Fruit fly (Drosophila melanogaster) whole organism, embryonic: ENCODE measurements around the gene CG8142.

Experiments used
- Awh ChIP-seq: fragments of 200-800 bp; sonication (Bioruptor generic); IDR thresholded peaks from 2 replicates; pipeline ENCODE4, ENCODE4 v1.3.6; 2022; ENCODE audit warnings: missing biosample characterization, missing genetic modification characterization
- Blimp-1 ChIP-seq: fragments of 200-800 bp; sonication (Bioruptor generic); optimal IDR thresholded peaks from 3 replicates; lab custom pipeline; 2018; ENCODE audit warnings: missing biosample characterization, missing genetic modification characterization, mild to moderate bottlenecking, moderate library complexity, missing genetic modification reagents
- CG10979 ChIP-seq: fragments of 200-800 bp; sonication (Bioruptor generic); optimal IDR thresholded peaks from 2 replicates; lab custom pipeline; 2018; ENCODE audit warnings: missing biosample characterization, mild to moderate bottlenecking, missing genetic modification characterization, moderate library complexity
- CG1233 ChIP-seq: fragments of 200-800 bp; sonication (Bioruptor generic); optimal IDR thresholded peaks from 4 replicates; lab custom pipeline; 2018; ENCODE audit warnings: missing biosample characterization, mild to moderate bottlenecking, missing genetic modification characterization
- CG1529 ChIP-seq: fragments of 200-800 bp; sonication (Bioruptor generic); optimal IDR thresholded peaks from 3 replicates; lab custom pipeline; 2018; ENCODE audit warnings: missing biosample characterization, missing genetic modification characterization
- CG15479 ChIP-seq: fragments of 200-800 bp; sonication (Bioruptor generic); optimal IDR thresholded peaks from 3 replicates; lab custom pipeline; 2019; ENCODE audit warnings: missing biosample characterization, mild to moderate bottlenecking, missing genetic modification characterization, moderate library complexity
- CG1603 ChIP-seq: fragments of 200-800 bp; sonication (Bioruptor generic); optimal IDR thresholded peaks from 2 replicates; lab custom pipeline; 2019; ENCODE audit warnings: missing biosample characterization, mild to moderate bottlenecking, missing genetic modification characterization, moderate library complexity
- CG17385 ChIP-seq: fragments of 200-800 bp; sonication (Bioruptor generic); optimal IDR thresholded peaks from 3 replicates; lab custom pipeline; 2018; ENCODE audit warnings: missing biosample characterization, mild to moderate bottlenecking, missing genetic modification characterization
- CG2199 ChIP-seq: fragments of 200-800 bp; sonication (Bioruptor generic); IDR thresholded peaks from 3 replicates; pipeline ENCODE4 v1.3.6; 2022; ENCODE audit warnings: missing biosample characterization, missing genetic modification characterization
- CG2678 ChIP-seq: fragments of 200-800 bp; sonication (Bioruptor generic); optimal IDR thresholded peaks from 3 replicates; lab custom pipeline; 2019; ENCODE audit warnings: missing biosample characterization, mild to moderate bottlenecking, missing genetic modification characterization, moderate library complexity
- CG4707 ChIP-seq: fragments of 200-800 bp; sonication (Bioruptor generic); optimal IDR thresholded peaks from 2 replicates; lab custom pipeline; 2018; ENCODE audit warnings: missing biosample characterization, mild to moderate bottlenecking, missing genetic modification characterization, moderate library complexity
- CG4820 ChIP-seq: fragments of 200-800 bp; sonication (Bioruptor generic); optimal IDR thresholded peaks from 3 replicates; lab custom pipeline; 2016; ENCODE audit warnings: missing biosample characterization, missing genetic modification characterization
- CG8478 ChIP-seq: fragments of >200 bp; optimal IDR thresholded peaks from 2 replicates; lab custom pipeline; 2018
- CG9876 ChIP-seq: fragments of 200-800 bp; sonication (Bioruptor generic); optimal IDR thresholded peaks from 2 replicates; lab custom pipeline; 2016; ENCODE audit warnings: missing biosample characterization, missing genetic modification characterization
- Dad ChIP-seq: fragments of 200-800 bp; sonication (Bioruptor generic); optimal IDR thresholded peaks from 3 replicates; lab custom pipeline; 2016; ENCODE audit warnings: missing biosample characterization, missing genetic modification characterization
- Dll ChIP-seq: fragments of 200-800 bp; sonication (Bioruptor generic); IDR thresholded peaks from 4 replicates; pipeline ENCODE4 v1.3.6; 2022; ENCODE audit warnings: missing biosample characterization, missing genetic modification characterization; ENCODE audit not compliant: partially characterized antibody
- Dref ChIP-seq: fragments of 200-800 bp; sonication (Bioruptor generic); IDR thresholded peaks from 2 replicates; pipeline ENCODE4 v1.3.6; 2022; ENCODE audit warnings: missing biosample characterization, missing genetic modification characterization
- Ets65A ChIP-seq: fragments of 200-800 bp; sonication (Bioruptor generic); peaks from one replicate; lab custom pipeline; 2016; ENCODE audit warnings: missing biosample characterization, missing genetic modification characterization
- Fer2 ChIP-seq: fragments of 200-800 bp; sonication (Bioruptor generic); optimal IDR thresholded peaks from 2 replicates; lab custom pipeline; 2018; ENCODE audit warnings: missing biosample characterization, mild to moderate bottlenecking, missing genetic modification characterization, moderate library complexity
- Gug ChIP-seq: fragments of 200-800 bp; sonication (Bioruptor generic); IDR thresholded peaks from 4 replicates; pipeline ENCODE4 v1.3.6; 2022; ENCODE audit warnings: missing biosample characterization, missing genetic modification characterization
- Hr3 ChIP-seq: fragments of 200-800 bp; sonication (Bioruptor generic); optimal IDR thresholded peaks from 3 replicates; lab custom pipeline; 2016; ENCODE audit warnings: missing biosample characterization, missing genetic modification characterization
- Hr78 ChIP-seq, 2 experiments: fragments of 200-800 bp in 1 of 2; fragments of >200 bp in 1 of 2; sonication (Bioruptor generic) in 1 of 2; optimal IDR thresholded peaks; 2 replicates each; lab custom pipeline; 2017 to 2019; ENCODE audit warnings: missing biosample characterization in 2 of 2, missing genetic modification characterization in 2 of 2, mild to moderate bottlenecking in 1 of 2, moderate library complexity in 1 of 2
- Lpt ChIP-seq: fragments of >200 bp; optimal IDR thresholded peaks from 2 replicates; lab custom pipeline; 2018; ENCODE audit warnings: missing biosample characterization, missing genetic modification characterization
- Med ChIP-seq: fragments of 200-800 bp; sonication (Bioruptor generic); peaks from one replicate; lab custom pipeline; 2016; ENCODE audit warnings: missing biosample characterization, missing genetic modification characterization, mild to moderate bottlenecking, inconsistent platforms, moderate library complexity
- Nf-YA ChIP-seq: fragments of 200-800 bp; sonication (Bioruptor generic); IDR thresholded peaks from 2 replicates; pipeline ENCODE4 v1.3.6; 2022; ENCODE audit warnings: missing biosample characterization, missing genetic modification characterization
- PHDP ChIP-seq: fragments of 200-800 bp; sonication (Bioruptor generic); optimal IDR thresholded peaks from 3 replicates; lab custom pipeline; 2018; ENCODE audit warnings: missing biosample characterization, mild to moderate bottlenecking, missing genetic modification characterization, moderate library complexity
- Scr ChIP-seq: fragments of 200-800 bp; sonication (Bioruptor generic); IDR thresholded peaks from 2 replicates; pipeline ENCODE4 v1.3.6; 2022; ENCODE audit warnings: missing biosample characterization, missing genetic modification characterization; ENCODE audit not compliant: partially characterized antibody
- btn ChIP-seq: fragments of 200-800 bp; sonication (Bioruptor generic); optimal IDR thresholded peaks from 2 replicates; lab custom pipeline; 2016; ENCODE audit warnings: missing biosample characterization, missing genetic modification characterization
- chinmo ChIP-seq: fragments of 200-800 bp; sonication (Bioruptor generic); IDR thresholded peaks from 4 replicates; pipeline ENCODE4 v1.3.6; 2022; ENCODE audit warnings: missing biosample characterization, missing genetic modification characterization; ENCODE audit not compliant: partially characterized antibody
- crol ChIP-seq: fragments of 200-800 bp; sonication (Bioruptor generic); IDR thresholded peaks from 2 replicates; pipeline ENCODE4 v1.3.6; 2022; ENCODE audit warnings: missing biosample characterization, missing genetic modification characterization
- ftz-f1 ChIP-seq: fragments of 200-800 bp; sonication (Bioruptor generic); optimal IDR thresholded peaks from 2 replicates; lab custom pipeline; 2016; ENCODE audit warnings: missing biosample characterization, missing genetic modification characterization
- gce ChIP-seq: fragments of 200-800 bp; sonication (Bioruptor generic); IDR thresholded peaks from 3 replicates; pipeline ENCODE4 v1.3.6; 2022; ENCODE audit warnings: missing biosample characterization, missing genetic modification characterization
- gem ChIP-seq: fragments of 200-800 bp; sonication (Bioruptor generic); optimal IDR thresholded peaks from 2 replicates; lab custom pipeline; 2019; ENCODE audit warnings: missing biosample characterization, mild to moderate bottlenecking, missing genetic modification characterization, moderate library complexity
- grau ChIP-seq: fragments of 200-800 bp; optimal IDR thresholded peaks from 3 replicates; lab custom pipeline; 2019; ENCODE audit warnings: missing biosample characterization, mild to moderate bottlenecking, missing genetic modification characterization, moderate library complexity
- jumu ChIP-seq: fragments of 200-800 bp; sonication (Bioruptor generic); optimal IDR thresholded peaks from 3 replicates; lab custom pipeline; 2016; ENCODE audit warnings: missing biosample characterization, missing genetic modification characterization
- kni ChIP-seq: fragments of 200-800 bp; sonication (Bioruptor generic); optimal IDR thresholded peaks from 3 replicates; lab custom pipeline; 2017; ENCODE audit warnings: mild to moderate bottlenecking, missing biosample characterization, missing genetic modification reagents, missing genetic modification characterization
- nau ChIP-seq: fragments of 200-800 bp; sonication (Bioruptor generic); optimal IDR thresholded peaks from 3 replicates; lab custom pipeline; 2017; ENCODE audit warnings: missing biosample characterization, mild to moderate bottlenecking, missing genetic modification characterization, missing genetic modification reagents
- nerfin-2 ChIP-seq: fragments of 200-800 bp; sonication (Bioruptor generic); IDR thresholded peaks from 2 replicates; pipeline ENCODE4 v1.3.6; 2022; ENCODE audit warnings: missing biosample characterization, missing genetic modification characterization; ENCODE audit not compliant: partially characterized antibody
- pnt ChIP-seq: fragments of 200-800 bp; sonication (Bioruptor generic); optimal IDR thresholded peaks from 3 replicates; lab custom pipeline; 2016; ENCODE audit warnings: missing biosample characterization, missing genetic modification characterization
- pros ChIP-seq: fragments of 200-800 bp; sonication (Bioruptor generic); optimal IDR thresholded peaks from 3 replicates; lab custom pipeline; 2019; ENCODE audit warnings: missing biosample characterization, mild to moderate bottlenecking, missing genetic modification characterization, moderate library complexity
- psq ChIP-seq: fragments of 200-800 bp; sonication (Bioruptor generic); optimal IDR thresholded peaks from 2 replicates; lab custom pipeline; 2017; ENCODE audit warnings: missing biosample characterization, missing genetic modification characterization
- sd ChIP-seq: fragments of 200-800 bp; sonication (Bioruptor generic); optimal IDR thresholded peaks from 3 replicates; lab custom pipeline; 2018; ENCODE audit warnings: missing biosample characterization, mild to moderate bottlenecking, missing genetic modification characterization, moderate library complexity
- seq ChIP-seq: fragments of 200-800 bp; sonication (Bioruptor generic); IDR thresholded peaks from 2 replicates; pipeline ENCODE4 v1.3.6; 2022; ENCODE audit warnings: missing biosample characterization, missing genetic modification characterization
- slp2 ChIP-seq: fragments of 200-800 bp; sonication (Bioruptor generic); optimal IDR thresholded peaks from 2 replicates; lab custom pipeline; 2016; ENCODE audit warnings: missing biosample characterization, missing genetic modification characterization
- tio ChIP-seq: fragments of 200-800 bp; sonication (Bioruptor generic); optimal IDR thresholded peaks from 2 replicates; lab custom pipeline; 2017; ENCODE audit warnings: missing biosample characterization, missing genetic modification characterization, inconsistent platforms
- unpg ChIP-seq: fragments of 200-800 bp; sonication (Bioruptor generic); optimal IDR thresholded peaks from 3 replicates; lab custom pipeline; 2018; ENCODE audit warnings: missing biosample characterization, mild to moderate bottlenecking, missing genetic modification characterization, moderate library complexity
- usp ChIP-seq: fragments of >200 bp; optimal IDR thresholded peaks from 2 replicates; lab custom pipeline; 2017; ENCODE audit warnings: missing biosample characterization, missing genetic modification characterization
- z ChIP-seq: fragments of 200-800 bp; sonication (Bioruptor generic); IDR thresholded peaks from 3 replicates; pipeline ENCODE4 v1.3.6; 2022; ENCODE audit warnings: missing biosample characterization, missing genetic modification characterization
- zen ChIP-seq: fragments of 200-800 bp; sonication (Bioruptor generic); optimal IDR thresholded peaks from 3 replicates; lab custom pipeline; 2018; ENCODE audit warnings: missing biosample characterization, mild to moderate bottlenecking, missing genetic modification characterization, moderate library complexity

The CG8142 gene

dm6 chrX:17832163-17833014, 12.1 kb downstream of the CG8142 start:
- peak; percentile 33 for TF ChIP-seq sd (tag; lab: Kevin White, UChicago)
- TF ChIP-seq gem = peak; percentile 22
- TF ChIP-seq CG2199 = 0 out of 3 replicates have a peak, but pooled peaks have one; percentile 31
- TF ChIP-seq slp2 = no peak
- no peak for TF ChIP-seq usp (GFP tag; lab: Kevin White, UChicago)
- TF ChIP-seq tio (GFP tag; lab: Kevin White, UChicago) = peak; percentile 3
- TF ChIP-seq nerfin-2 = no peak
- no peak for TF ChIP-seq ftz-f1 (GFP tag; lab: Kevin White, UChicago)
- no peak for TF ChIP-seq CG8478 (lab: Kevin White, UChicago)
- TF ChIP-seq unpg (GFP tag; lab: Kevin White, UChicago) = no peak
- TF ChIP-seq CG15479 (GFP tag; lab: Kevin White, UChicago) = peak; percentile 55
- no peak for TF ChIP-seq gce (GFP tag; lab: Robert Waterston, UW)
- TF ChIP-seq CG1233 = no peak
- 0 out of 3 replicates have a peak, but pooled peaks have one; percentile 11 for TF ChIP-seq z (GFP tag; lab: Robert Waterston, UW)
- peak; percentile 5 for TF ChIP-seq Blimp-1 (GFP tag; lab: Kevin White, UChicago)
- peak in 1 of 2 experiments; percentile 24 for TF ChIP-seq Hr78 (GFP tag; optimal IDR thresholded peaks at IDR 0.05; lab: Kevin White, UChicago)
- no peak for TF ChIP-seq Dref (GFP tag; lab: Robert Waterston, UW)
- TF ChIP-seq Gug (GFP tag; lab: Robert Waterston, UW) = no peak
- TF ChIP-seq kni (GFP tag; lab: Kevin White, UChicago) = peak; percentile 75
- peak; percentile 9 for TF ChIP-seq CG17385 (GFP tag; lab: Kevin White, UChicago)
- TF ChIP-seq jumu (GFP tag; lab: Kevin White, UChicago) = no peak
- TF ChIP-seq btn (GFP tag; lab: Kevin White, UChicago) = no peak
- peak; percentile 36 for TF ChIP-seq zen (tag; lab: Kevin White, UChicago)
- TF ChIP-seq nau (GFP tag; lab: Kevin White, UChicago) = no peak
- peak; percentile 92 for TF ChIP-seq crol
- TF ChIP-seq grau = peak; percentile 84
- TF ChIP-seq seq (GFP tag; lab: Robert Waterston, UW) = no peak
- TF ChIP-seq CG1603 (tag; lab: Kevin White, UChicago) = peak; percentile 15
- no peak for TF ChIP-seq Nf-YA (GFP tag; lab: Robert Waterston, UW)
- no peak for TF ChIP-seq Hr3
- peak; percentile 71 for TF ChIP-seq Med (GFP tag; lab: Kevin White, UChicago)
- no peak for TF ChIP-seq PHDP (tag; lab: Kevin White, UChicago)
- 0 out of 4 replicates have a peak, but pooled peaks have one; percentile 24 for TF ChIP-seq chinmo
- TF ChIP-seq CG2678 (tag; lab: Kevin White, UChicago) = peak; percentile 7
- TF ChIP-seq pros (GFP tag; lab: Kevin White, UChicago) = peak; percentile 93
- no peak for TF ChIP-seq Dad (GFP tag; lab: Kevin White, UChicago)
- no peak for TF ChIP-seq CG1529
- 0 out of 2 replicates have a peak, but pooled peaks have one; percentile 7 for TF ChIP-seq Awh (GFP tag; lab: Robert Waterston, UW)
- TF ChIP-seq CG4820 (GFP tag; lab: Kevin White, UChicago) = no peak
- TF ChIP-seq CG4707 = peak; percentile 96
- peak; percentile 11 for TF ChIP-seq CG10979 (tag; lab: Kevin White, UChicago)
- TF ChIP-seq psq (GFP tag; lab: Kevin White, UChicago) = peak; percentile 83
- peak; percentile 73 for TF ChIP-seq Ets65A
- TF ChIP-seq CG9876 = no peak
- no peak for TF ChIP-seq Fer2 (tag; lab: Kevin White, UChicago)
- TF ChIP-seq Dll (GFP tag; lab: Robert Waterston, UW) = no peak
- TF ChIP-seq Scr (GFP tag; lab: Robert Waterston, UW) = no peak
- no peak for TF ChIP-seq Lpt (GFP tag; lab: Kevin White, UChicago)
- no peak for TF ChIP-seq pnt (GFP tag; lab: Kevin White, UChicago)
